ENCODE assay signal across 3 worm cellular contexts in genomic region chrII:10964748-10965147, ce11.
TF ChIP-seq lines count a peak whose summit lies in the region.

No protein-coding gene starts in this region.

TF ChIP-seq in whole organism, L1 larva, 84 proteins besides CTCF, POLR2A, EP300 and RAD21:
- TF ChIP-seq egl-13 (tag; optimal IDR thresholded peaks at IDR 0.05; lab: Kevin White, UChicago) = no peak
- TF ChIP-seq lin-14 (GFP tag; optimal IDR thresholded peaks at IDR 0.05; lab: Kevin White, UChicago) = peak; percentile 6
TF ChIP-seq in whole organism, L1 larva: peak in this region for 1.

TF ChIP-seq in whole organism, late embryonic, 69 proteins besides CTCF, POLR2A, EP300 and RAD21:
- peak; percentile 51 for TF ChIP-seq unc-42 (tag; optimal IDR thresholded peaks at IDR 0.05; lab: Kevin White, UChicago)
- no peak for TF ChIP-seq pha-4 (tag; optimal IDR thresholded peaks at IDR 0.05; lab: Kevin White, UChicago)

TF ChIP-seq in whole organism, mixed stage, embryonic, 35 proteins besides CTCF, POLR2A, EP300 and RAD21:
- TF ChIP-seq nhr-28 (tag; optimal IDR thresholded peaks at IDR 0.05; lab: Kevin White, UChicago) (no peak), ham-2 (GFP tag; optimal IDR thresholded peaks at IDR 0.05; lab: Kevin White, UChicago) (no peak), ztf-11 (tag; optimal IDR thresholded peaks at IDR 0.05; lab: Kevin White, UChicago) (no peak), mab-5 (tag; optimal IDR thresholded peaks at IDR 0.05; lab: Kevin White, UChicago) (no peak), mep-1 (tag; optimal IDR thresholded peaks at IDR 0.05; lab: Kevin White, UChicago) (no peak), ces-1 (GFP tag; optimal IDR thresholded peaks at IDR 0.05; lab: Kevin White, UChicago) (peak; percentile 71)
